Fruit fly (Drosophila melanogaster): ENCODE data around the gene CG14401.

Gene CG14401

DNA sequence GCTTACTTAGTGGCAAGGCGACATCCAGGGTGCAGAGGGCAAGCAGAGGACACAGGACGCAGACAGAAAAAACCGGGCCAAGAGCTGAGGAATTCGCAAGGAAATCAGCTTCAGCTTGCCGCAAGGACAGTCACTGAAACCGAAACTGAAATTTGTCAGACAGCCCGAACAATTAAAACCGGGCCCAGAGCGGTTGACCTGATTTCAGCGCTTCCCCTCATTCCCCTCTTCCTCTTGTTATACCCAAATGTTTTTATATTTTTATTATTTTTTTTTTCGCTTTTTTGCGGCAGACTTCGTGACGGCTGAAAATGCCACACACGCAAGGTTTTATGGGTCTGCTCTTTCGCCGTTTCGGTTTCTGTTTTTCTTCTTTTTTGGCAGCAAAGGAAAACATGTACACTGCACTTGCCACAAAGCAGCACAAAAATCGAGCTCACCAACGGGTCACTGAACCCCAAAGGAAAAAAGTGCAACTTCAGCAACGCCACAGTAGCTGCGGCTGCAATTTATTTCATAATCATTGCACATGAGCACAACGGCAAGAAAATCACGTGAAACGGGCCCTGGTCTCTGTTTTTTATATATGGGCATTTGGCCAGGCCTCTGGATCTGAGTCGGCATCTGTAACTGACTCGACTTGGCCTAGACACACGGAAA, 38.5 kb downstream of the CG14401 start:
- TF ChIP-seq CG17801 (GFP tag; optimal IDR thresholded peaks at IDR 0.05; ENCODE audit: partially characterized antibody), result no peak

DNA sequence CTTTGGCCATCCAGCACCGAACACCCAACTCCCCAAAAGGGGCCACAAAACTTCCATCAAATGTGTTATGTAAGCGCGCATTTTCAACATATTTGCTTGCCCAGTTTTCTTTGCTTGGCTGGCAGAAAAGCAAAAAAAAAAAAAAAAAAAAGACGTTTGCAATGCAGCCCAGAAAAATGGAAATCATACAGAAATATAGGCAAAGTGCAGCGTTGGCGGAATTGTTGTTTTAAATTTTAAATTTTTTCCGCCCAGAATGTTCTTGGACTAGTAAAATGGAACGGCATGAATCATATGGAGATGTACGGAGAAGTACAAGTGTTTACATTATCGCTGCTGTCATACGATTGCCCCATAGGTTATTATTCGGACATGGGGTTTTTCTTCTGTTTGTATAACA, 39.6 kb downstream of the CG14401 start:
- peak; percentile 54 for TF ChIP-seq CG17801 (GFP tag; optimal IDR thresholded peaks at IDR 0.05; ENCODE audit: partially characterized antibody)

- no peak for TF ChIP-seq CG17801 (GFP tag; optimal IDR thresholded peaks at IDR 0.05; ENCODE audit: partially characterized antibody)
These were observed 41.7 kb downstream of the CG14401 start for dm6 chr2L:20911374-20911773.

- no peak for TF ChIP-seq CG17801 (GFP tag; optimal IDR thresholded peaks at IDR 0.05; ENCODE audit: partially characterized antibody)
These were observed 43.2 kb downstream of the CG14401 start for dm6 chr2L:20912789-20913300.

DNA sequence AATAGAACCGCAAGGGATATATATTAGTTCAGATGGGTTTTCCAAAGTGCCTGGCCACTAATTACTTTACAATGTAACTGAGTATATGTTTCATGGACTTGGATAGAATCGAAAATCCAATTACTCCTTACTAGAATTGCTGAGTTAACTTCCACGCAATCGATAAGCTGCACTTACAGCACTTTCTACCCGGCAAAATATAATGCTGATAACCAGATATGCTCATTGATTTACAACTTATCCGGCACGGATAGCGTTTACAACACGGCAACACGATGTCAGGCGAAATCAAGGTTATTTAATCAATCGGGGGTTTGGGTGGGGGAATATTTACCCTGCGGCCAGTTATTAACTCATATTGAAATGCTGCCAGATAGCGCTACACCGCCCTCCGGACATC, 43.9 kb downstream of the CG14401 start:
- TF ChIP-seq CG17801 (GFP tag; optimal IDR thresholded peaks at IDR 0.05; ENCODE audit: partially characterized antibody), result no peak

DNA sequence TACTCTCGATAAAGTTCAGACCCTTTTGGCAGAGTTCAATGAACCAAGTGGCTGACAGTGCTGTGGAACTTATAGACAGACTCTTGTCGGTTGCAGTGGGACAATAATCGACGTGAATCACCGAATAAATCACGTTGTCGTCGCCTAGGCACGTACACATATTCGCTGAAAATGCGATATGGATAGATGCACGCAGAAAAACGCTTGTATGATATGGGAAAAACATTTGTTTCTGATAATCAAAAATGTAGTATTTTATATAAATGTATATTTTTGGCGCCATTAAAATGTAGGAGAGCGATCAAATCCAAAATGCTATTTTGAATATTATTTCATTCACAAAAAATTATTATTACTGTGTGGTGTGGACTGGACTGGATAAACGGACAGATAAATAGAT, 45.6 kb downstream of the CG14401 start:
- TF ChIP-seq CG17801 (GFP tag; optimal IDR thresholded peaks at IDR 0.05; ENCODE audit: partially characterized antibody), result peak; percentile 32

DNA sequence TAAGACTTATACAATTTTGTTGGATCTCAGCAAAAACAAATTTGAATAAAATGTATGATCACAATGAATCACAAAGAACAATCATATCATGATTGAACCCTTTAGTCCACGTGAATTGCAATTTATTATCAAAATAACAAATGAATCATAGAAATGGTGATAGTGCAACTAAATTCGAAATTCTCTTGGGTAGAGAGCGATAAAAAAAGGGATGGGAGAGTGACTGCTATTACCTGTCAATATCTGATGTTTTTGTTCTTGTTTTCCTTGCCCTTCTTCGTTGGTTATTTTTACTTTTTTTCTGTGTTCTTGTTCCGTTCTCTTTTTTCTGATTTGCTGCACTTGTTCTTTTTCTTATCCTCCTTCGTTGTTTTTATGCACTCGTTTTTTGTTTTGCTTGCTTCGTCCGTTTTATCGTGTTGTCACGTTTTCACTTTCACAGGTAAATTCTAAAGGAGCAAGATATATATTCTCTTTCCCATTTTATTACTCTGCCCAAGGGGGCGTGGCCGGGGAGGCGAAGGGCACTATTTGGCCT, 47.1 kb downstream of the CG14401 start:
- TF ChIP-seq CG17801 (GFP tag; optimal IDR thresholded peaks at IDR 0.05; ENCODE audit: partially characterized antibody), result no peak

DNA sequence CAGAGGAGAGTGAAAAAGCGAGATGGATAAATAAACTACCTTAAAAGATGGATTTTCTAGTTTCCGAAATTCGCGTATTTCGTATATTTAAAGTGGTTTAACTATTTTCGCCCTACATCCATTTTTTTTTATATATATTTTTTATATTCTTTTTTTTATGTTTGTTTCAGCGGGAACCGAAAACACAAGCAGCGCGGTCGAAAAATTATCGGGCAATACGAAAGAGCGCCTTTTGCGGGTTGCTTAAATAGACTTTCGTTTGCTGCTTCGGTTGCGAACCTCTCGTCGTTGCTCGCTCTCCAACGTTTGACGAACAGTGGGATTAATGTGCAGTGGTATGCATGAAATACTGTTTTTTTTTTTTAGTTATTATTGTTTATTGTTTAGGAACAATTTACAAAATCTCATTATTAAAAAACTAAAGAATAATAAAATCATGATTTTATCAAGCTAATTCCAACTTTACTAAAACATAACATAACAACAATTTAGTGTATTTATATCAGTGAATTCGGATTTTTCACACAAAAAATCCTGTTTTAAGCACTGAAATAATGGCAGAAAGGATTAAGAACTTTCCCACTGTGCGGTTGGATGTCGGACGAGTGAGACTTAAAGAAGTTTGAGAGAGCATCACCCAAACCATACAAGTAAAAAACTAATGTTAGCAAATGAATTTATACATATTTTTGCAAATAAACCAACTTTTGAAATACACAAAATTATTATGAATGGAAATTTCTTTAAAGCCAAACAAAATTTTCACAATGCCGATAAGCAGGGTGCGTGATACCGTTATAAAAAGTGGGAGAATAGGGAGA, 47.8 kb downstream of the CG14401 start:
- peak; percentile 2 for TF ChIP-seq CG17801 (GFP tag; optimal IDR thresholded peaks at IDR 0.05; ENCODE audit: partially characterized antibody)

DNA sequence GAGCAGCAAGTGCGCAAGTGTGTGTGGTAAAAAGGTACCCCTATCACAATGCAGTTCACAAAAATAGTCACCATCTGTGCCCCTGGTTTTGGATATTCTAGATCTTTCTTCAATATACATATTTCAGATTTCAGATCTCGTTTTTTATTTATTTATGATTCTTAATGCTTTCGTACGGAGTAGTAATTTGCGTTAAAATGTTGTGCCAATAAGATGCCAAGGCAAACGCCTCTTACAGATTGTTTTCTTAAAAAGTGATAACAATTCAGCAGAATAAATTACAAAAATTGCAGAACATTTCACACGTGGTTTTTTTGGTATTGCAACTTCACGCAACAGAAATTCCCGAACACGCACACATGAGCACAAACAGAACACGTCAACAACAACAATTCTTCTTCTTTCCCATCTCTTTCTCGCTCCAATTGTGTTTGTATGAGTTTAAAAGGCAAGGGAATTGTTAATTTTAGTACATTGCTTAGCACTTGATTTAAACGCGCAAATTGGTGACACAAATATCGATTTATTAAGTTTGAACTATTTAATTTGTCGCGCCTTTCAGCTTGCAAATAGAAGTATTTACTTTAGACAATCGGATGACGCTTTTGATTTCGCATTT, 48.5 kb downstream of the CG14401 start:
- TF ChIP-seq CG17801 (GFP tag; optimal IDR thresholded peaks at IDR 0.05; ENCODE audit: partially characterized antibody), result peak; percentile 80

- TF ChIP-seq CG17801 (GFP tag; optimal IDR thresholded peaks at IDR 0.05; ENCODE audit: partially characterized antibody), result no peak
These were observed 49.1 kb downstream of the CG14401 start, which contains the start of the genes CG43739 and sky for dm6 chr2L:20918733-20919132. CG43739 (minus strand) TSS chr2L:20918931. sky (minus strand) TSS chr2L:20918931.

All from ovary, adult (tissue).